Worm (Caenorhabditis elegans) whole organism, L3 larva: ENCODE data around the gene vgln-1.

Experiments used
- ZK546.5 ChIP-seq: sonication (generic microtip); optimal IDR thresholded peaks from 2 replicates; lab custom pipeline; 2017; ENCODE audit warnings: missing biosample characterization, missing genetic modification characterization
- ama-1 ChIP-seq: fragments of 150-350 bp; optimal IDR thresholded peaks from 2 replicates; lab custom pipeline; 2018
- ceh-16 ChIP-seq: sonication (generic microtip); optimal IDR thresholded peaks from 2 replicates; lab custom pipeline; 2017; ENCODE audit warnings: missing biosample characterization, missing genetic modification characterization
- ceh-28 ChIP-seq: fragments of 150-350 bp; optimal IDR thresholded peaks from 2 replicates; lab custom pipeline; 2014; ENCODE audit warnings: missing biosample characterization, missing genetic modification reagents, missing genetic modification characterization
- ceh-82 ChIP-seq: fragments of 150-350 bp; optimal IDR thresholded peaks from 2 replicates; lab custom pipeline; 2014; ENCODE audit warnings: missing biosample characterization, missing genetic modification characterization
- ceh-9 ChIP-seq: sonication (generic microtip); optimal IDR thresholded peaks from 2 replicates; lab custom pipeline; 2018; ENCODE audit warnings: missing biosample characterization, missing genetic modification characterization
- daf-12 ChIP-seq: fragments of 150-350 bp; optimal IDR thresholded peaks from 2 replicates; lab custom pipeline; 2014; ENCODE audit warnings: missing biosample characterization, missing genetic modification reagents, missing genetic modification characterization
- egl-5 ChIP-seq: fragments of 150-350 bp; optimal IDR thresholded peaks from 2 replicates; lab custom pipeline; 2017; ENCODE audit warnings: missing biosample characterization, missing genetic modification reagents, missing genetic modification characterization, inconsistent platforms
- elt-2 ChIP-seq: sonication (generic microtip); optimal IDR thresholded peaks from 2 replicates; lab custom pipeline; 2016; ENCODE audit warnings: missing genetic modification reagents, mild to moderate bottlenecking, missing genetic modification characterization, missing compliant biosample characterization
- eor-1 ChIP-seq, 2 experiments: fragments of 150-350 bp; optimal IDR thresholded peaks; 2 replicates each; lab custom pipeline; 2014 to 2018; ENCODE audit warnings: missing biosample characterization in 2 of 2, missing genetic modification characterization in 2 of 2
- fkh-2 ChIP-seq: fragments of 150-350 bp; optimal IDR thresholded peaks from 2 replicates; lab custom pipeline; 2014; ENCODE audit warnings: missing biosample characterization, missing genetic modification reagents, missing genetic modification characterization
- lin-39 ChIP-seq: fragments of 150-350 bp; optimal IDR thresholded peaks from 2 replicates; lab custom pipeline; 2018; ENCODE audit warnings: missing biosample characterization, missing genetic modification reagents, missing genetic modification characterization
- mdl-1 ChIP-seq: fragments of 150-350 bp; optimal IDR thresholded peaks from 2 replicates; lab custom pipeline; 2014; ENCODE audit warnings: missing biosample characterization, missing genetic modification characterization
- mml-1 ChIP-seq: fragments of 150-350 bp; sonication (generic microtip); optimal IDR thresholded peaks from 3 replicates; lab custom pipeline; 2014; ENCODE audit warnings: missing biosample characterization, missing genetic modification characterization
- nfya-1 ChIP-seq: sonication (generic microtip); optimal IDR thresholded peaks from 2 replicates; lab custom pipeline; 2017; ENCODE audit warnings: missing genetic modification characterization, mild to moderate bottlenecking, missing compliant biosample characterization, antibody characterized with exemption, moderate library complexity; ENCODE audit not compliant: insufficient read depth
- nhr-11 ChIP-seq: fragments of 150-350 bp; optimal IDR thresholded peaks from 2 replicates; lab custom pipeline; 2014; ENCODE audit warnings: missing biosample characterization, missing genetic modification characterization
- nhr-237 ChIP-seq: fragments of 150-350 bp; optimal IDR thresholded peaks from 2 replicates; lab custom pipeline; 2014; ENCODE audit warnings: missing biosample characterization, missing genetic modification characterization
- nhr-25 ChIP-seq: sonication (generic microtip); optimal IDR thresholded peaks from 2 replicates; lab custom pipeline; 2017; ENCODE audit warnings: missing biosample characterization, missing genetic modification characterization
- nhr-67 ChIP-seq: fragments of 150-350 bp; optimal IDR thresholded peaks from 2 replicates; lab custom pipeline; 2014; ENCODE audit warnings: missing biosample characterization, missing genetic modification characterization
- nhr-76 ChIP-seq: fragments of 150-350 bp; sonication (generic microtip); optimal IDR thresholded peaks from 5 replicates; lab custom pipeline; 2014; ENCODE audit warnings: missing biosample characterization, missing genetic modification characterization
- nhr-77 ChIP-seq: fragments of 150-350 bp; optimal IDR thresholded peaks from 2 replicates; lab custom pipeline; 2014; ENCODE audit warnings: missing biosample characterization, missing genetic modification characterization
- pha-4 ChIP-seq: fragments of 150-350 bp; optimal IDR thresholded peaks from 2 replicates; lab custom pipeline; 2014; ENCODE audit warnings: missing biosample characterization, missing genetic modification reagents, missing genetic modification characterization
- pqm-1 ChIP-seq: fragments of 150-350 bp; optimal IDR thresholded peaks from 2 replicates; lab custom pipeline; 2017; ENCODE audit warnings: missing biosample characterization, missing genetic modification characterization, inconsistent platforms
- sea-2 ChIP-seq: fragments of 150-350 bp; sonication (generic microtip); optimal IDR thresholded peaks from 4 replicates; lab custom pipeline; 2014; ENCODE audit warnings: missing biosample characterization, missing genetic modification reagents, missing genetic modification characterization
- skn-1 ChIP-seq: fragments of 150-350 bp; optimal IDR thresholded peaks from 2 replicates; lab custom pipeline; 2014; ENCODE audit warnings: missing biosample characterization, missing genetic modification characterization
- snpc-4 ChIP-seq: fragments of 150-350 bp; optimal IDR thresholded peaks from 2 replicates; lab custom pipeline; 2014; ENCODE audit warnings: missing biosample characterization, missing genetic modification characterization
- tbx-2 ChIP-seq: sonication (generic microtip); optimal IDR thresholded peaks from 2 replicates; lab custom pipeline; 2016; ENCODE audit warnings: mild to moderate bottlenecking, missing genetic modification characterization, missing compliant biosample characterization
- unc-39 ChIP-seq: sonication (generic microtip); optimal IDR thresholded peaks from 4 replicates; lab custom pipeline; 2017; ENCODE audit warnings: missing biosample characterization, missing genetic modification characterization
- unc-62 ChIP-seq: fragments of 150-350 bp; sonication (generic microtip); optimal IDR thresholded peaks from 4 replicates; lab custom pipeline; 2014; ENCODE audit warnings: missing biosample characterization, missing genetic modification reagents, missing genetic modification characterization
- zag-1 ChIP-seq: fragments of 150-350 bp; optimal IDR thresholded peaks from 2 replicates; lab custom pipeline; 2014; ENCODE audit warnings: missing biosample characterization, missing genetic modification characterization

Gene vgln-1

DNA sequence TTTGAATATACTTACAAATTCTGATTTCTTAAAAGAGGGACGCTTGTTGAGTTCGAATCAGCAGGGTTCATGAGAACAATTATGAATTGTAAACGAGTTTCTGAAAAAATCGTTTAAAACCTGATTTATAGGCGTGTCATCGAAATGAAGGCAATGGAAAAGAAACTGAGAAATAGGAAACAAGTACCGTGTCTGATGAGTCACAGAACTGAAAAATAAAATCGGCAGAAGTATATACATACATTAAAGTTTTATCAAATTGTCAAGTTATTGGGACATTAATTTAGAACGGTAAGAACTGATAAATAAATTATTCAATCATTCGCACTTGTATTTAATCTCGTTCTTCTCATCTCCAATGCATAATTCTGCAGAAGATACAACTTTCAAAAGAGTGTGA, 45.6 kb downstream of the vgln-1 start, which contains the start of gene chil-9:
TSS of gene chil-9 (minus strand) at position 101 of the 400 bp plus-strand sequence.
- no peak for TF ChIP-seq eor-1 (tag; optimal IDR thresholded peaks at IDR 0.05; lab: Kevin White, UChicago)
- TF ChIP-seq ceh-16 (tag; lab: Kevin White, UChicago): no peak
- TF ChIP-seq ceh-28: no peak
- no peak for TF ChIP-seq pqm-1 (tag; lab: Kevin White, UChicago)
- no peak for TF ChIP-seq ZK546.5 (tag; lab: Kevin White, UChicago)
- TF ChIP-seq nhr-77 (tag; lab: Kevin White, UChicago): no peak
- no peak for TF ChIP-seq ama-1 (lab: Kevin White, UChicago)
- TF ChIP-seq nhr-11 (tag; lab: Kevin White, UChicago): no peak
- no peak for TF ChIP-seq unc-39 (tag; lab: Kevin White, UChicago)
- no peak for TF ChIP-seq elt-2 (tag; lab: Kevin White, UChicago)
- no peak for TF ChIP-seq nhr-25 (tag; lab: Kevin White, UChicago)
- no peak for TF ChIP-seq daf-12 (tag; lab: Kevin White, UChicago)
- TF ChIP-seq unc-62 (GFP tag; lab: Kevin White, UChicago): no peak
- no peak for TF ChIP-seq ceh-82 (tag; lab: Kevin White, UChicago)
- TF ChIP-seq skn-1 (tag; lab: Kevin White, UChicago): no peak
- no peak for TF ChIP-seq ceh-9 (tag; lab: Kevin White, UChicago)
- TF ChIP-seq mml-1 (tag; lab: Kevin White, UChicago): no peak
- TF ChIP-seq zag-1 (tag; lab: Kevin White, UChicago): no peak
- no peak for TF ChIP-seq nhr-237 (tag; lab: Kevin White, UChicago)
- TF ChIP-seq pha-4 (tag; lab: Kevin White, UChicago): no peak

DNA sequence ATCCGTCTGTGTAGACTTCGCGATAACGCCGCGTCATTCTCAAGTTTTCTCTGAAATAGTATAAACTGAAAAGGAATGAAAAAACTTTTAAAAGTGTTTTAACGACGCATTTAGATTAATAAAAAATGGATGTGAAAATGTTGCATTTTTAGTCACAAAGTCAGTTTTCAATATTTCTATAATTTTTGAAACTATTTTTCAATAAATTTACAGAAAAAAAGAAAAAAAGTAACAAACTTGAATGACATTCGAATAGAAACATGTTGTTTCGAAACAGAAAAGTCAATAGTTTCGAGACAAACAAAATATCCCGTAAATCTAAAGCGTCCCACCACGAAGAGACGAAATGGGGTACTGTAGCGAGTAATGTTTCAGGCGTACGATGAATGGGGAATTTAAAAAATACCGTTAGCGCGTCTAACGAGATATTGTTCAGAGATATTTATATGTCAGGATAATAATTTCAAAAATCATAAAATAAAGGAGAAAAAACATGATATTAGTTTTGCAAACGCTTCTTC, 48.8 kb downstream of the vgln-1 start, which contains the start of gene rnh-1.2:
TSS of gene rnh-1.2 (minus strand) at position 51 of the 521 bp plus-strand sequence.
- no peak for TF ChIP-seq mdl-1

DNA sequence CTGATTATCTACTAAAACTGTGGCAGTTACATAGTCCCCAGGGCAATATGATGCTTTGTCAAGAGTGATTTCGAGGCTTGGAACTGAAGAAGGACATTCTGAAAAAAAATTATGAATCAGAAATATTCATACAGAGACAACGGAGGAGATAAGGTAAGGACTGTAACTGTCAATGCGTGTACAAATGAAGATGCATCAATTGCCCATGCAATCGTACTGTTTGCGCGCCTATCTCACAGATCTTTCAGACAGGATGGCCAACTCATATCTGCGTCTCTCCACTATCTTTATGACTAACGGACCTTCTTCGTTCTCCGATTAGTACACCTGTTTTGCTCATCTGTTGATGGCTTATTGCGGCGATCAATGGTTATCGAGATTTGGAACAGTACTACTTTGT, 50.6 kb downstream of the vgln-1 start, which contains the start of gene ZK938.11:
TSS of gene ZK938.11 (minus strand) at position 101 of the 400 bp plus-strand sequence.
- TF ChIP-seq snpc-4 (tag; lab: Kevin White, UChicago) (no peak), fkh-2 (tag; lab: Kevin White, UChicago) (no peak), sea-2 (no peak), nhr-67 (tag; lab: Kevin White, UChicago) (no peak), pqm-1 (tag; lab: Kevin White, UChicago) (no peak), tbx-2 (no peak), nhr-76 (tag; lab: Kevin White, UChicago) (no peak), lin-39 (tag; lab: Kevin White, UChicago) (no peak)

DNA sequence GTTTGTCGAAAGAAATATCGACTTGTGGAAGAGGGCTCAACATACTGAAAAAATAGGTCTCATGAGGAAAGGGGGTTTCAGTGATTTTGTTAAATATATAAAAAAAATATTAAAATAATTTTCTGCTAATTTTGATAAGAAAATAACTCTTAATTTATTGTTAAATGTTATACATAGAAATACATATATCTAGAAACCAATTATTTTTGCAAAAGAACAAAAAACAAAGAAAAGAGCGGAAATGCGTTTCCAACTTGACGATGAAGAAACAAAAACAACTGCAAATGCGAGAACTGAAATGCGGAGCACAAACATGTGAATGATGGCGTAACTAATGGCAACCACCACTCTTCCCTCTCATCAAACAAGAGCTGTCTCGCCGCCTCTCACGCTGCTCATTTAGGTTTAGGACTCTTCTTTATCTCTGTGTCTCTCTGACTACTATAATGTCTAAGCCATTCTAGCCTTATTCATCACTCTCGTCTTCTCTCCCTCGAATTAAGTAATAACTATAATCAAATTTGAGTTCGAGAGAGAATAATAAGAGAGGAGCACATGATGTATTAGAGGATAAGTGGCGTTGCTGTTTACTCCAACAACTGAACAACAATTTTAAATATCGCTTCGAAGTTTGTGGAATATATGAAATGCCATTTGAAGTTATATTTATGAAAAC, 52.5 kb downstream of the vgln-1 start, which contains the start of gene arrd-4:
TSS of gene arrd-4 (minus strand) at position 51 of the 676 bp plus-strand sequence.
- TF ChIP-seq nfya-1 (tag; lab: Kevin White, UChicago) (no peak), nhr-11 (tag; lab: Kevin White, UChicago) (peak; percentile 86), sea-2 (no peak), fkh-2 (tag; lab: Kevin White, UChicago) (no peak), lin-39 (tag; lab: Kevin White, UChicago) (no peak), egl-5 (no peak), skn-1 (tag; lab: Kevin White, UChicago) (no peak), unc-39 (tag; lab: Kevin White, UChicago) (no peak)
